Worm (Caenorhabditis elegans) whole organism, L2 larva: ENCODE results near the gene C17F4.12.

Experiments
- C34F6.9 ChIP-seq: fragments of 150-350 bp; optimal IDR thresholded peaks from 2 replicates; lab custom pipeline; 2014; ENCODE audit warnings: missing biosample characterization, missing genetic modification characterization
- R02D3.7 ChIP-seq: fragments of 150-350 bp; optimal IDR thresholded peaks from 2 replicates; lab custom pipeline; 2014; ENCODE audit warnings: missing biosample characterization, missing genetic modification characterization
- ama-1 ChIP-seq: fragments of 150-350 bp; optimal IDR thresholded peaks from 2 replicates; lab custom pipeline; 2018; ENCODE audit warnings: inconsistent platforms
- blmp-1 ChIP-seq: sonication (generic microtip); optimal IDR thresholded peaks from 2 replicates; lab custom pipeline; 2017; ENCODE audit warnings: missing genetic modification characterization, mild to moderate bottlenecking, missing compliant biosample characterization, antibody characterized with exemption, moderate library complexity; ENCODE audit not compliant: insufficient read depth
- crh-2 ChIP-seq: sonication (generic microtip); optimal IDR thresholded peaks from 2 replicates; lab custom pipeline; 2017; ENCODE audit warnings: missing biosample characterization, missing genetic modification characterization
- elt-1 ChIP-seq: fragments of 150-350 bp; optimal IDR thresholded peaks from 2 replicates; lab custom pipeline; 2014; ENCODE audit warnings: missing biosample characterization, missing genetic modification characterization
- mab-5 ChIP-seq: fragments of 150-350 bp; optimal IDR thresholded peaks from 2 replicates; lab custom pipeline; 2014; ENCODE audit warnings: missing biosample characterization, missing genetic modification characterization
- nhr-10 ChIP-seq: sonication (generic microtip); optimal IDR thresholded peaks from 2 replicates; lab custom pipeline; 2017; ENCODE audit warnings: missing biosample characterization, missing genetic modification characterization
- nhr-12 ChIP-seq: fragments of 150-350 bp; optimal IDR thresholded peaks from 2 replicates; lab custom pipeline; 2014; ENCODE audit warnings: missing biosample characterization, missing genetic modification characterization
- nhr-237 ChIP-seq: fragments of 150-350 bp; optimal IDR thresholded peaks from 2 replicates; lab custom pipeline; 2014; ENCODE audit warnings: missing biosample characterization, missing genetic modification characterization
- nhr-25 ChIP-seq: fragments of 150-350 bp; sonication (generic microtip); optimal IDR thresholded peaks from 3 replicates; lab custom pipeline; 2014; ENCODE audit warnings: missing biosample characterization, missing genetic modification characterization
- nhr-77 ChIP-seq: fragments of 150-350 bp; optimal IDR thresholded peaks from 2 replicates; lab custom pipeline; 2014; ENCODE audit warnings: missing biosample characterization, missing genetic modification characterization
- skn-1 ChIP-seq: sonication (generic microtip); optimal IDR thresholded peaks from 2 replicates; lab custom pipeline; 2017; ENCODE audit warnings: missing biosample characterization, missing genetic modification characterization
- unc-62 ChIP-seq: fragments of 150-350 bp; optimal IDR thresholded peaks from 2 replicates; lab custom pipeline; 2014; ENCODE audit warnings: missing biosample characterization, missing genetic modification reagents, missing genetic modification characterization

- TF ChIP-seq crh-2 (tag; lab: Kevin White, UChicago) (no peak), C34F6.9 (tag; lab: Kevin White, UChicago) (no peak), blmp-1 (tag; lab: Kevin White, UChicago) (no peak), skn-1 (tag; lab: Kevin White, UChicago) (no peak), R02D3.7 (tag; lab: Kevin White, UChicago) (no peak), unc-62 (GFP tag; lab: Kevin White, UChicago) (no peak), ama-1 (no peak), nhr-237 (no peak), nhr-77 (tag; lab: Kevin White, UChicago) (no peak), nhr-10 (tag; lab: Kevin White, UChicago) (no peak), nhr-25 (no peak), nhr-12 (tag; lab: Kevin White, UChicago) (no peak), elt-1 (tag; lab: Kevin White, UChicago) (no peak), mab-5 (tag; lab: Kevin White, UChicago) (no peak)
These were observed 30.1 kb downstream of the C17F4.12 start, which contains the start of gene ZC239.4 for ce11 chrII:3213898-3214297.
